Worm (Caenorhabditis elegans) whole organism, dauer: Measurements from ENCODE around the gene flp-24.
"Not testable (repeated sequence)": the region's sequence is repeated elsewhere in the genome, so short reads cannot be mapped to it uniquely, and the experiment has no call there.

Experiments
- unc-62 ChIP-seq: sonication (generic microtip); optimal IDR thresholded peaks from 2 replicates; lab custom pipeline; 2017; ENCODE audit warnings: missing biosample characterization, missing genetic modification reagents, missing genetic modification characterization

Gene flp-24

ce11 chrIII:724819-725218 lies at the start of gene flp-24:
flp-24 (plus strand) TSS chrIII:725119.
- no peak for TF ChIP-seq unc-62 (GFP tag; lab: Kevin White, UChicago)

ce11 chrIII:675413-675812 lies 49.5 kb upstream of the flp-24 start:
- no peak for TF ChIP-seq unc-62 (GFP tag; lab: Kevin White, UChicago)

ce11 chrIII:675822-676221 lies 49.1 kb upstream of the flp-24 start, which contains the start of gene grk-2:
grk-2 (plus strand) TSS chrIII:676122.
- TF ChIP-seq unc-62 (GFP tag; lab: Kevin White, UChicago) = no peak

ce11 chrIII:683318-683717 lies 41.6 kb upstream of the flp-24 start, which contains the start of gene W02B3.4:
W02B3.4 (minus strand) TSS chrIII:683418.
- no peak for TF ChIP-seq unc-62 (GFP tag; lab: Kevin White, UChicago)

- TF ChIP-seq unc-62 (GFP tag; lab: Kevin White, UChicago) = no peak
Measured at ce11 chrIII:688083-688482, 36.8 kb upstream of the flp-24 start.

ce11 chrIII:688869-689268 lies 36.0 kb upstream of the flp-24 start, which contains the start of gene elf-1:
elf-1 (plus strand) TSS chrIII:689169.
- TF ChIP-seq unc-62 (GFP tag; lab: Kevin White, UChicago) = not testable (repeated sequence)

- no peak for TF ChIP-seq unc-62 (GFP tag; lab: Kevin White, UChicago)
Measured at ce11 chrIII:691933-692332, 33.0 kb upstream of the flp-24 start, which contains the start of gene W02B3.7. W02B3.7 (minus strand) TSS chrIII:692033.

ce11 chrIII:696372-696771 lies 28.5 kb upstream of the flp-24 start, which contains the start of gene sel-15:
sel-15 (minus strand) TSS chrIII:696472.
- no peak for TF ChIP-seq unc-62 (GFP tag; lab: Kevin White, UChicago)

ce11 chrIII:698814-699213 lies 26.1 kb upstream of the flp-24 start:
- TF ChIP-seq unc-62 (GFP tag; lab: Kevin White, UChicago) = no peak

- TF ChIP-seq unc-62 (GFP tag; lab: Kevin White, UChicago) = no peak
Measured at ce11 chrIII:710042-710441, 14.9 kb upstream of the flp-24 start.

ce11 chrIII:728074-728473 lies 3.2 kb downstream of the flp-24 start:
- no peak for TF ChIP-seq unc-62 (GFP tag; lab: Kevin White, UChicago)

- no peak for TF ChIP-seq unc-62 (GFP tag; lab: Kevin White, UChicago)
Measured at ce11 chrIII:728694-729093, 3.8 kb downstream of the flp-24 start.

ce11 chrIII:740382-740781 lies 15.5 kb downstream of the flp-24 start, which contains the start of gene idpp-1:
idpp-1 (plus strand) TSS chrIII:740682.
- no peak for TF ChIP-seq unc-62 (GFP tag; lab: Kevin White, UChicago)

ce11 chrIII:744459-744858 lies 19.5 kb downstream of the flp-24 start:
- TF ChIP-seq unc-62 (GFP tag; lab: Kevin White, UChicago) = no peak

- no peak for TF ChIP-seq unc-62 (GFP tag; lab: Kevin White, UChicago)
Measured at ce11 chrIII:748782-749181, 23.9 kb downstream of the flp-24 start.

ce11 chrIII:750028-750427 lies 25.1 kb downstream of the flp-24 start:
- no peak for TF ChIP-seq unc-62 (GFP tag; lab: Kevin White, UChicago)

ce11 chrIII:752326-752725 lies 27.4 kb downstream of the flp-24 start, which contains the start of gene pat-12:
pat-12 (minus strand) TSS chrIII:752426.
- TF ChIP-seq unc-62 (GFP tag; lab: Kevin White, UChicago) = no peak
